Worm (Caenorhabditis elegans) whole organism, young adult: Measurements from ENCODE around the gene F20D6.10.

ENCODE experiments used
- aptf-3 ChIP-seq: fragments of 200-800 bp; sonication (Bioruptor generic); IDR thresholded peaks from 2 replicates; pipeline ENCODE4 v1.3.6; 2022; ENCODE audit warnings: missing genetic modification characterization, missing compliant biosample characterization
- unc-62 ChIP-seq: fragments of 150-350 bp; optimal IDR thresholded peaks from 2 replicates; lab custom pipeline; 2014; ENCODE audit warnings: missing biosample characterization, missing genetic modification reagents, missing genetic modification characterization

- no peak for TF ChIP-seq aptf-3
- TF ChIP-seq unc-62 (GFP tag; lab: Kevin White, UChicago), result no peak
These were observed 51.2 kb downstream of the F20D6.10 start for ce11 chrV:8144515-8144914.
